Fruit fly (Drosophila melanogaster) whole organism, prepupa: Measurements from ENCODE around the gene CG14346.

Source experiments
- CG11294 ChIP-seq: fragments of 200-800 bp; sonication (Bioruptor generic); IDR thresholded peaks from 2 replicates; pipeline ENCODE4 v1.3.6; 2022; ENCODE audit warnings: missing biosample characterization, missing genetic modification characterization
- CG11902 ChIP-seq: fragments of 200-800 bp; sonication (Bioruptor generic); optimal IDR thresholded peaks from 3 replicates; lab custom pipeline; 2016; ENCODE audit warnings: missing biosample characterization, missing genetic modification characterization
- CG15336 ChIP-seq: fragments of 200-800 bp; sonication (Bioruptor generic); IDR thresholded peaks from 2 replicates; pipeline ENCODE4 v1.3.6; 2022; ENCODE audit warnings: missing biosample characterization, missing genetic modification characterization
- CG1621 ChIP-seq: fragments of 200-800 bp; sonication (Bioruptor generic); optimal IDR thresholded peaks from 3 replicates; lab custom pipeline; 2018; ENCODE audit warnings: missing biosample characterization, mild to moderate bottlenecking, missing genetic modification characterization
- CG16779 ChIP-seq: fragments of 200-800 bp; sonication (Bioruptor generic); optimal IDR thresholded peaks from 3 replicates; lab custom pipeline; 2017; ENCODE audit warnings: missing biosample characterization, mild to moderate bottlenecking, missing genetic modification characterization
- CG3032 ChIP-seq: fragments of 200-800 bp; optimal IDR thresholded peaks from 2 replicates; lab custom pipeline; 2019; ENCODE audit warnings: missing biosample characterization, mild to moderate bottlenecking, missing genetic modification characterization, moderate library complexity
- CG32006 ChIP-seq: fragments of 200-800 bp; sonication (Bioruptor generic); optimal IDR thresholded peaks from 3 replicates; lab custom pipeline; 2017; ENCODE audit warnings: missing biosample characterization, mild to moderate bottlenecking, missing genetic modification characterization
- CG3919 ChIP-seq: fragments of 200-800 bp; sonication (Bioruptor generic); optimal IDR thresholded peaks from 3 replicates; lab custom pipeline; 2016; ENCODE audit warnings: missing biosample characterization, missing genetic modification characterization
- CG4318 ChIP-seq: fragments of 200-800 bp; sonication (Bioruptor generic); optimal IDR thresholded peaks from 3 replicates; lab custom pipeline; 2017; ENCODE audit warnings: missing biosample characterization, mild to moderate bottlenecking, missing genetic modification characterization
- CG6163 ChIP-seq: fragments of 200-800 bp; sonication (Bioruptor generic); IDR thresholded peaks from 3 replicates; pipeline ENCODE4 v1.3.6; 2022; ENCODE audit warnings: missing biosample characterization, missing genetic modification characterization
- CG6792 ChIP-seq: fragments of 200-800 bp; sonication (Bioruptor generic); optimal IDR thresholded peaks from 3 replicates; lab custom pipeline; 2016; ENCODE audit warnings: missing biosample characterization, missing genetic modification characterization
- CG6808 ChIP-seq: fragments of 200-800 bp; sonication (Bioruptor generic); optimal IDR thresholded peaks from 3 replicates; lab custom pipeline; 2017; ENCODE audit warnings: missing biosample characterization, missing genetic modification characterization, mild to moderate bottlenecking, moderate library complexity, missing genetic modification reagents
- CG7368 ChIP-seq: fragments of 200-800 bp; sonication (Bioruptor generic); optimal IDR thresholded peaks from 3 replicates; lab custom pipeline; 2016; ENCODE audit warnings: missing biosample characterization, missing genetic modification characterization
- CG8119 ChIP-seq: fragments of 200-800 bp; sonication (Bioruptor generic); IDR thresholded peaks from 3 replicates; pipeline ENCODE4 v1.3.6; 2022; ENCODE audit warnings: missing biosample characterization, missing genetic modification characterization
- CG8319 ChIP-seq: fragments of 200-800 bp; sonication (Bioruptor generic); optimal IDR thresholded peaks from 3 replicates; lab custom pipeline; 2016; ENCODE audit warnings: missing biosample characterization, missing genetic modification characterization
- CG8632 ChIP-seq: fragments of 200-800 bp; sonication (Bioruptor generic); optimal IDR thresholded peaks from 3 replicates; lab custom pipeline; 2016; ENCODE audit warnings: missing biosample characterization, missing genetic modification characterization
- Eip75B ChIP-seq: fragments of 200-800 bp; sonication (Bioruptor generic); optimal IDR thresholded peaks from 3 replicates; lab custom pipeline; 2016; ENCODE audit warnings: missing biosample characterization, missing genetic modification characterization
- Eip78C ChIP-seq: fragments of 200-800 bp; sonication (Bioruptor generic); peaks from one replicate; lab custom pipeline; 2016; ENCODE audit warnings: missing biosample characterization, missing genetic modification characterization
- Eip93F ChIP-seq: fragments of 200-800 bp; sonication (Bioruptor generic); optimal IDR thresholded peaks from 2 replicates; lab custom pipeline; 2016; ENCODE audit warnings: missing biosample characterization, mild to moderate bottlenecking, missing genetic modification characterization
- Ets21C ChIP-seq: fragments of 200-800 bp; sonication (Bioruptor generic); optimal IDR thresholded peaks from 3 replicates; lab custom pipeline; 2016; ENCODE audit warnings: missing biosample characterization, missing genetic modification characterization
- Hr38 ChIP-seq: sonication (Bioruptor generic); optimal IDR thresholded peaks from 2 replicates; lab custom pipeline; 2016; ENCODE audit warnings: missing biosample characterization, missing genetic modification characterization
- Hr4 ChIP-seq: fragments of 200-800 bp; sonication (Bioruptor generic); optimal IDR thresholded peaks from 3 replicates; lab custom pipeline; 2016; ENCODE audit warnings: missing biosample characterization, missing genetic modification characterization
- Lpt ChIP-seq: fragments of 200-800 bp; sonication (Bioruptor generic); optimal IDR thresholded peaks from 3 replicates; lab custom pipeline; 2016; ENCODE audit warnings: missing biosample characterization, missing genetic modification characterization
- OdsH ChIP-seq: fragments of 200-800 bp; sonication (Bioruptor generic); optimal IDR thresholded peaks from 3 replicates; lab custom pipeline; 2016; ENCODE audit warnings: missing biosample characterization, missing genetic modification characterization
- Sox102F ChIP-seq: fragments of 200-800 bp; sonication (Bioruptor generic); optimal IDR thresholded peaks from 2 replicates; lab custom pipeline; 2016; ENCODE audit warnings: missing biosample characterization, mild to moderate bottlenecking, missing genetic modification characterization
- achi ChIP-seq: fragments of 200-800 bp; sonication (Bioruptor generic); optimal IDR thresholded peaks from 3 replicates; lab custom pipeline; 2016; ENCODE audit warnings: missing biosample characterization, missing genetic modification characterization
- dac ChIP-seq: fragments of 200-800 bp; sonication (Bioruptor generic); optimal IDR thresholded peaks from 2 replicates; lab custom pipeline; 2017; ENCODE audit warnings: missing biosample characterization, mild to moderate bottlenecking, missing genetic modification characterization
- eg ChIP-seq: fragments of 200-800 bp; sonication (Bioruptor generic); IDR thresholded peaks from 3 replicates; pipeline ENCODE4 v1.3.6; 2022; ENCODE audit warnings: missing biosample characterization, missing genetic modification characterization
- esn ChIP-seq: fragments of 200-800 bp; sonication (Bioruptor generic); optimal IDR thresholded peaks from 2 replicates; lab custom pipeline; 2016; ENCODE audit warnings: missing biosample characterization, mild to moderate bottlenecking, missing genetic modification characterization, moderate library complexity
- fd59A ChIP-seq: fragments of 200-800 bp; sonication (Bioruptor generic); optimal IDR thresholded peaks from 2 replicates; lab custom pipeline; 2017; ENCODE audit warnings: missing biosample characterization, mild to moderate bottlenecking, missing genetic modification characterization, missing genetic modification reagents
- fkh ChIP-seq: fragments of 200-800 bp; sonication (Bioruptor generic); optimal IDR thresholded peaks from 3 replicates; lab custom pipeline; 2017; ENCODE audit warnings: missing biosample characterization, mild to moderate bottlenecking, missing genetic modification characterization, moderate library complexity
- lz ChIP-seq: fragments of 200-800 bp; sonication (Bioruptor generic); optimal IDR thresholded peaks from 3 replicates; lab custom pipeline; 2016; ENCODE audit warnings: missing biosample characterization, missing genetic modification characterization
- net ChIP-seq: fragments of 200-800 bp; sonication (Bioruptor generic); optimal IDR thresholded peaks from 3 replicates; lab custom pipeline; 2016; ENCODE audit warnings: missing biosample characterization, missing genetic modification characterization
- pdm3 ChIP-seq: fragments of 200-800 bp; sonication (Bioruptor generic); optimal IDR thresholded peaks from 3 replicates; lab custom pipeline; 2016; ENCODE audit warnings: missing biosample characterization, missing genetic modification characterization
- spab ChIP-seq: fragments of 200-800 bp; sonication (Bioruptor generic); optimal IDR thresholded peaks from 2 replicates; lab custom pipeline; 2017; ENCODE audit warnings: missing biosample characterization, mild to moderate bottlenecking, missing genetic modification characterization, missing genetic modification reagents
- ss ChIP-seq, 2 experiments: fragments of 200-800 bp; sonication (Bioruptor generic); optimal IDR thresholded peaks; 2 replicates in 1 of 2; 3 replicates in 1 of 2; lab custom pipeline; 2017 to 2018; ENCODE audit warnings: mild to moderate bottlenecking in 2 of 2, missing biosample characterization in 2 of 2, missing genetic modification characterization in 2 of 2, moderate library complexity in 1 of 2
- svp ChIP-seq: fragments of 200-800 bp; sonication (Bioruptor generic); peaks from one replicate; lab custom pipeline; 2016; ENCODE audit warnings: missing biosample characterization, missing genetic modification characterization
- topi ChIP-seq: fragments of 200-800 bp; sonication (Bioruptor generic); optimal IDR thresholded peaks from 3 replicates; lab custom pipeline; 2016; ENCODE audit warnings: missing biosample characterization, missing genetic modification characterization
- vri ChIP-seq: fragments of 200-800 bp; sonication (Bioruptor generic); optimal IDR thresholded peaks from 3 replicates; lab custom pipeline; 2016; ENCODE audit warnings: missing biosample characterization, mild to moderate bottlenecking, missing genetic modification characterization

Gene CG14346

DNA sequence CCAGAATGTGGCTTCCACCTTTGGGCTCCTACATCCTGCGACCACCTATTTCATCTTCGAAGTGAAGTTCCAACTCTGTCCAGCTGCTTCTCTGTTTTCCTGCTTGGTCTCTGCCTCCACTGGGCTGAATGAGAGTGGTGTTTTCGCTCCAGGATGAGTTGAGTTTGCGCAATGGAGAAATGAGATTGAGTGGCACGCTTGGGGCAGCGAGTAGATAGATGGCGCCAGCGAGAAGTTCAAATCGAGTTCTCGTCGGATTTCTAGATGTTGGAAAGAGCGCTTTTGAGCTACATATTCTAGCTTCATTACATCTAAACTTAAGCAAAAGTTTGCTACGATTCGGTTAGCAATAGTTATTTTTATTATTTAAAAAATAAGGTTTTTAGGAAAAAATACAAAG is 21.8 kb upstream of the CG14346 start:
- no peak for TF ChIP-seq esn (GFP tag; lab: Kevin White, UChicago)
- no peak for TF ChIP-seq Eip93F (GFP tag; lab: Kevin White, UChicago)
- no peak for TF ChIP-seq CG11294 (GFP tag; lab: Robert Waterston, UW)
- TF ChIP-seq CG8119 = no peak
- TF ChIP-seq CG4318 (GFP tag; lab: Kevin White, UChicago) = no peak
- TF ChIP-seq fd59A (GFP tag; lab: Kevin White, UChicago) = no peak
- no peak for TF ChIP-seq CG32006 (GFP tag; lab: Kevin White, UChicago)
- no peak for TF ChIP-seq eg (GFP tag; lab: Robert Waterston, UW)
- no peak for TF ChIP-seq spab
- TF ChIP-seq net (GFP tag; lab: Kevin White, UChicago) = no peak
- no peak for TF ChIP-seq CG1621 (tag; lab: Kevin White, UChicago)
- no peak for TF ChIP-seq CG7368 (GFP tag; lab: Kevin White, UChicago)
- TF ChIP-seq CG11902 (GFP tag; lab: Kevin White, UChicago) = no peak
- no peak for TF ChIP-seq CG16779 (tag; lab: Kevin White, UChicago)
- TF ChIP-seq Sox102F (GFP tag; lab: Kevin White, UChicago) = no peak

DNA sequence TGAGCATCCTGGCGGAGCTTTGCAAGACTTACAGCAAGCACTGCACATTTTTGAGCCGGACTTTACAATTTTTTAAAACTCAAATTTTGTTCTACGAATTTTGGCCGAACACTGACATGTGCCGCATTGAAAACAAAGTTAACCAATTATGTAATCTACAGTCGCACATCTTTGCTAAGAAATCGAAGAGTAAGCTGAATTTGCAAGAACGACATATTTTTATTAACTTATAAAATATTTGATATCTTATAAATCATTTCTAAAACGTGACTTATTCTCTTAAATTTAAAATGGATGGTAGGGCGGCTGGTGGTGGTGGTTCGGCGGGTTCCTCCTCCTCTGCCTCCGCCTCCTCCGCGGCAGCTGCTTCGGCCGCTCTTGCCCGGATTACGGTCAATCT is 15.0 kb upstream of the CG14346 start, which contains the start of gene CG5556:
Gene CG5556 (minus strand): TSS at position 101 of the 400 bp plus-strand sequence.
- no peak for TF ChIP-seq vri (GFP tag; lab: Kevin White, UChicago)
- no peak for TF ChIP-seq CG6808 (GFP tag; lab: Kevin White, UChicago)
- no peak for TF ChIP-seq CG15336 (GFP tag; lab: Robert Waterston, UW)
- TF ChIP-seq dac (GFP tag; lab: Kevin White, UChicago) = no peak
- no peak for TF ChIP-seq lz (GFP tag; lab: Kevin White, UChicago)
- TF ChIP-seq Lpt (GFP tag; lab: Kevin White, UChicago) = no peak
- TF ChIP-seq CG3919 (GFP tag; lab: Kevin White, UChicago) = no peak
- TF ChIP-seq topi (GFP tag; lab: Kevin White, UChicago) = no peak
- no peak for TF ChIP-seq CG6792 (GFP tag; lab: Kevin White, UChicago)
- no peak for TF ChIP-seq Hr38 (GFP tag; lab: Kevin White, UChicago)
- TF ChIP-seq, all 60 proteins: peak for 0

DNA sequence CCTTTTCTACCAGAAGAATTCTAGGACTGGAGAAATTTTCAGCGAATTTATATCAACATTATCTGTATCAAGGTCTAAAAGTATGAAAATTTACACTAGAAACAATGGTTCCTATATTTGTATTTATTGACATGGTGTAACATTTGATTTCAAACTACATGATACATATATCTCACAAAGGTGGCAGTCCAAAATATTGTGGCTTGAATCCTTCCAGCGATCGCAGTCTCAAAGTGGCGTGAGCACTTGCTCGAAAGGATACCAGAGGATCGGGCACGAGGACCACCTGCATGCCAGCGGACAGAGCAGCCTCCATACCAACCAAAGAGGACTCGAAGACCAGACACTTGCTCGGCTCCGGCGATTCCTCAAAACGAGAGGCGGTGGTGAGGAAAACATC is 13.8 kb upstream of the CG14346 start, which contains the start of gene CG5561:
Gene CG5561 (minus strand): TSS at position 101 of the 400 bp plus-strand sequence.
- TF ChIP-seq Hr4 (GFP tag; lab: Kevin White, UChicago) (no peak), eg (GFP tag; lab: Robert Waterston, UW) (no peak), spab (no peak), CG11294 (GFP tag; lab: Robert Waterston, UW) (no peak), achi (GFP tag; lab: Kevin White, UChicago) (no peak), fkh (GFP tag; lab: Kevin White, UChicago) (no peak), ss (GFP tag; optimal IDR thresholded peaks at IDR 0.05; lab: Kevin White, UChicago) (no peak), CG1621 (tag; lab: Kevin White, UChicago) (no peak), Sox102F (GFP tag; lab: Kevin White, UChicago) (no peak), CG7368 (GFP tag; lab: Kevin White, UChicago) (no peak), CG8632 (GFP tag; lab: Kevin White, UChicago) (no peak)

DNA sequence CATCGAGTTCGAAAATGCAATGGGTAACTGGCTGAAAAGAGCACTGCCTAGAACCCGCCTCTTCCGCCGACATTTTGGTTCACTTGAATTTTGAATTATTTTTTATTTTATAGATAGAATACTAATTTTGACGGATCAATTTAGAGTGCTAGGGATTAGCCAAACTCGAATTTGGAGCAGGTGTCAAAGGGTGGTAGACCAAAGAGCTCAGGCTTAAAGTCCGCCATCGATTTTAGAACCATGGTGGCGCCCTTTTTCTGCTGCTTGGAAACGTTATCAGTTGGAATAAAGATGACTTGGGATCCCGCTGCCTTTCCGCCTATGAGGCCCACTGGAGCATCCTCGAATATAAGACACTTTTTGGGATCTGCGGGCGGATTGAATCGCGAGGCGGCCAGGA is 13.0 kb upstream of the CG14346 start, which contains the start of gene CG31924:
Gene CG31924 (minus strand): TSS at position 101 of the 400 bp plus-strand sequence.
- TF ChIP-seq CG7368 (GFP tag; lab: Kevin White, UChicago) = no peak
- TF ChIP-seq CG6163 (GFP tag; lab: Robert Waterston, UW) = no peak
- TF ChIP-seq CG3032 (tag; lab: Kevin White, UChicago) = no peak

DNA sequence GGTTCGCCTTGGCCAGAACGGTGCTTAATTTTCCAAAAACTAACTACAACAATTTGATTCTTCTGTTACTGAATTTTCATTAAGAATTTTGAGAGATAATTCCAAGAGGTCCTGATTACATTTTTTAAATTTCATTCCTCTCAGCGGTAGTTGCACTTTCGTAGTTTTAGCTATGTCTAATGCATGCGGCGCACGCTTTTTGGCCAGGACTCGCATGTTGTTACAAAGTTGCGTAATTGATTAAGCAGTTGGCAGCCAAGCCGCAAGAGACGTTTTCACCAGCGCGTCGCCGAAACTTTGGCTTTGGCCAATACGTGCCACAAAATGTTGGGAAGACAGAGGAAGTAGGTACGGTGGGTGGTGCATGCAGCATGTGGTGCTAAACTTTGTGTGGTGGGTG is 12.0 kb upstream of the CG14346 start, which contains the start of gene CG5565:
Gene CG5565 (minus strand): TSS at position 101 of the 400 bp plus-strand sequence.
- TF ChIP-seq CG4318 (GFP tag; lab: Kevin White, UChicago) = no peak
- no peak for TF ChIP-seq pdm3 (GFP tag; lab: Kevin White, UChicago)
- TF ChIP-seq CG8319 (GFP tag; lab: Kevin White, UChicago) = no peak
- no peak for TF ChIP-seq topi (GFP tag; lab: Kevin White, UChicago)
- no peak for TF ChIP-seq CG11902 (GFP tag; lab: Kevin White, UChicago)
- TF ChIP-seq CG6163 (GFP tag; lab: Robert Waterston, UW) = no peak
- TF ChIP-seq spab = no peak
- no peak for TF ChIP-seq Eip78C
- TF ChIP-seq CG8119 = no peak
- no peak for TF ChIP-seq CG32006 (GFP tag; lab: Kevin White, UChicago)
- TF ChIP-seq Sox102F (GFP tag; lab: Kevin White, UChicago) = no peak
- TF ChIP-seq CG6792 (GFP tag; lab: Kevin White, UChicago) = no peak
- no peak for TF ChIP-seq CG16779 (tag; lab: Kevin White, UChicago)
- TF ChIP-seq Eip75B (GFP tag; lab: Kevin White, UChicago) = no peak
- no peak for TF ChIP-seq esn (GFP tag; lab: Kevin White, UChicago)
- TF ChIP-seq fd59A (GFP tag; lab: Kevin White, UChicago) = no peak
- no peak for TF ChIP-seq svp (GFP tag; lab: Kevin White, UChicago)
- no peak for TF ChIP-seq Ets21C
- no peak for TF ChIP-seq OdsH (GFP tag; lab: Kevin White, UChicago)
